Fruit fly (Drosophila melanogaster): Measurements from ENCODE around the gene CG7423.

- TF ChIP-seq CG8478 (optimal IDR thresholded peaks at IDR 0.05) (no peak), CTCF (optimal IDR thresholded peaks at IDR 0.05) (no peak)
These were observed 5.7 kb downstream of the CG7423 start, which contains the start of gene CG7406 for dm6 chrX:19077420-19077819.

Measured in S2 (cell line).